Fruit fly (Drosophila melanogaster): ENCODE results near the gene sob.

dm6 chr2L:3543062-3543461 lies 37.5 kb downstream of the sob start:
- TF ChIP-seq kay (GFP tag; ENCODE audit: borderline replicate concordance) (no peak), CG11617 (GFP tag; optimal IDR thresholded peaks at IDR 0.05) (no peak), Mnt (GFP tag; optimal IDR thresholded peaks at IDR 0.05) (no peak), toe (GFP tag; optimal IDR thresholded peaks at IDR 0.05) (no peak), CG12768 (GFP tag; optimal IDR thresholded peaks at IDR 0.05) (no peak), CG1620 (GFP tag; optimal IDR thresholded peaks at IDR 0.05) (no peak)
